Worm (Caenorhabditis elegans) whole organism, L1 larva: ENCODE data around the gene zip-3.

Source experiments
- C04F5.9 ChIP-seq: sonication (generic microtip); optimal IDR thresholded peaks from 2 replicates; lab custom pipeline; 2016; ENCODE audit warnings: missing genetic modification characterization, missing compliant biosample characterization
- ama-1 ChIP-seq: fragments of 150-350 bp; optimal IDR thresholded peaks from 2 replicates; lab custom pipeline; 2014
- blmp-1 ChIP-seq: fragments of 150-350 bp; optimal IDR thresholded peaks from 2 replicates; lab custom pipeline; 2014; ENCODE audit warnings: missing biosample characterization, missing genetic modification characterization
- dpl-1 ChIP-seq, 3 experiments: fragments of 150-350 bp in 2 of 3; sonication (generic microtip) in 1 of 3; optimal IDR thresholded peaks; 2 replicates each; lab custom pipeline; 2014 to 2017; ENCODE audit warnings: missing biosample characterization in 3 of 3, missing genetic modification characterization in 3 of 3, missing genetic modification reagents in 3 of 3
- efl-1 ChIP-seq, 4 experiments: fragments of 150-350 bp; optimal IDR thresholded peaks in 3 of 4; peaks in 1 of 4; 1 replicate in 1 of 4; 2 replicates in 3 of 4; lab custom pipeline; 2014; ENCODE audit warnings: missing biosample characterization in 2 of 4, missing genetic modification characterization in 2 of 4, missing genetic modification reagents in 2 of 4
- elt-2 ChIP-seq: sonication (generic microtip); optimal IDR thresholded peaks from 2 replicates; lab custom pipeline; 2016; ENCODE audit warnings: missing genetic modification characterization, mild to moderate bottlenecking, inconsistent platforms, missing compliant biosample characterization, missing genetic modification reagents
- elt-3 ChIP-seq, 6 experiments: fragments of 150-350 bp in 1 of 6; sonication (generic microtip); optimal IDR thresholded peaks; 2 replicates each; lab custom pipeline; 2017 to 2018; ENCODE audit warnings: missing biosample characterization in 6 of 6, missing genetic modification characterization in 6 of 6, inconsistent platforms in 1 of 6
- fkh-4 ChIP-seq: sonication (generic microtip); optimal IDR thresholded peaks from 2 replicates; lab custom pipeline; 2016; ENCODE audit warnings: missing compliant biosample characterization, missing genetic modification characterization, borderline replicate concordance
- fkh-8 ChIP-seq: sonication (generic microtip); optimal IDR thresholded peaks from 2 replicates; lab custom pipeline; 2016; ENCODE audit warnings: mild to moderate bottlenecking, missing genetic modification characterization, missing compliant biosample characterization
- grh-1 ChIP-seq: fragments of 200-800 bp; sonication (Bioruptor generic); IDR thresholded peaks from 2 replicates; pipeline ENCODE4 v1.3.6; 2022; ENCODE audit warnings: missing genetic modification reagents, missing genetic modification characterization, missing compliant biosample characterization
- jun-1 ChIP-seq: fragments of 150-350 bp; optimal IDR thresholded peaks from 2 replicates; lab custom pipeline; 2014; ENCODE audit warnings: missing biosample characterization, missing genetic modification reagents, missing genetic modification characterization
- lin-13 ChIP-seq: fragments of 150-350 bp; optimal IDR thresholded peaks from 2 replicates; lab custom pipeline; 2014; ENCODE audit warnings: missing biosample characterization, missing genetic modification reagents, missing genetic modification characterization
- lin-14 ChIP-seq: fragments of 200-800 bp; sonication (Bioruptor generic); optimal IDR thresholded peaks from 2 replicates; lab custom pipeline; 2018; ENCODE audit warnings: mild to moderate bottlenecking, missing genetic modification characterization, moderate library complexity, missing compliant biosample characterization
- lin-15B ChIP-seq: fragments of 150-350 bp; sonication (generic microtip); optimal IDR thresholded peaks from 3 replicates; lab custom pipeline; 2014; ENCODE audit warnings: missing biosample characterization, missing genetic modification characterization
- lin-35 ChIP-seq, 2 experiments: fragments of 150-350 bp; optimal IDR thresholded peaks; 2 replicates each; lab custom pipeline; 2014; ENCODE audit warnings: missing biosample characterization in 2 of 2, missing genetic modification characterization in 2 of 2, missing genetic modification reagents in 2 of 2
- lin-39 ChIP-seq: fragments of 150-350 bp; optimal IDR thresholded peaks from 2 replicates; lab custom pipeline; 2014; ENCODE audit warnings: missing biosample characterization, missing genetic modification reagents, missing genetic modification characterization
- lir-3 ChIP-seq: sonication (generic microtip); optimal IDR thresholded peaks from 2 replicates; lab custom pipeline; 2016; ENCODE audit warnings: mild to moderate bottlenecking, missing genetic modification characterization, moderate library complexity, missing compliant biosample characterization; ENCODE audit not compliant: poor library complexity
- lsy-2 ChIP-seq, 2 experiments: fragments of 150-350 bp; optimal IDR thresholded peaks; 2 replicates each; lab custom pipeline; 2014; ENCODE audit warnings: missing biosample characterization in 2 of 2, missing genetic modification characterization in 2 of 2
- nhr-20 ChIP-seq: sonication (generic microtip); optimal IDR thresholded peaks from 2 replicates; lab custom pipeline; 2016; ENCODE audit warnings: mild to moderate bottlenecking, missing genetic modification characterization, missing compliant biosample characterization
- nhr-237 ChIP-seq: fragments of 150-350 bp; optimal IDR thresholded peaks from 2 replicates; lab custom pipeline; 2014; ENCODE audit warnings: missing biosample characterization, missing genetic modification characterization
- nhr-71 ChIP-seq: sonication (generic microtip); optimal IDR thresholded peaks from 2 replicates; lab custom pipeline; 2016; ENCODE audit warnings: mild to moderate bottlenecking, missing genetic modification characterization, moderate library complexity, missing compliant biosample characterization
- nhr-77 ChIP-seq: fragments of 150-350 bp; optimal IDR thresholded peaks from 2 replicates; lab custom pipeline; 2014; ENCODE audit warnings: missing biosample characterization, missing genetic modification characterization
- nhr-85 ChIP-seq: sonication (generic microtip); peaks from one replicate; lab custom pipeline; 2016; ENCODE audit warnings: missing genetic modification characterization, inconsistent platforms, missing compliant biosample characterization
- nhr-90 ChIP-seq: sonication (generic microtip); optimal IDR thresholded peaks from 2 replicates; lab custom pipeline; 2016; ENCODE audit warnings: mild to moderate bottlenecking, missing genetic modification characterization, missing compliant biosample characterization; ENCODE audit not compliant: poor library complexity
- pag-3 ChIP-seq: sonication (generic microtip); optimal IDR thresholded peaks from 2 replicates; lab custom pipeline; 2017; ENCODE audit warnings: missing genetic modification characterization, mild to moderate bottlenecking, missing compliant biosample characterization, antibody characterized with exemption, borderline replicate concordance; ENCODE audit not compliant: insufficient read depth
- skn-1 ChIP-seq: fragments of 150-350 bp; optimal IDR thresholded peaks from 2 replicates; lab custom pipeline; 2014; ENCODE audit warnings: missing biosample characterization, missing genetic modification characterization
- snu-23 ChIP-seq: sonication (generic microtip); optimal IDR thresholded peaks from 2 replicates; lab custom pipeline; 2016; ENCODE audit warnings: missing genetic modification characterization, missing compliant biosample characterization
- tbx-2 ChIP-seq: sonication (generic microtip); optimal IDR thresholded peaks from 2 replicates; lab custom pipeline; 2016; ENCODE audit warnings: missing genetic modification characterization, missing compliant biosample characterization
- tlp-1 ChIP-seq: fragments of 150-350 bp; optimal IDR thresholded peaks from 2 replicates; lab custom pipeline; 2014; ENCODE audit warnings: missing biosample characterization, missing genetic modification characterization
- unc-30 ChIP-seq: sonication (generic microtip); optimal IDR thresholded peaks from 2 replicates; lab custom pipeline; 2017; ENCODE audit warnings: missing biosample characterization, missing genetic modification characterization
- unc-62 ChIP-seq: fragments of 150-350 bp; optimal IDR thresholded peaks from 2 replicates; lab custom pipeline; 2014; ENCODE audit warnings: missing biosample characterization, missing genetic modification reagents, missing genetic modification characterization
- unc-86 ChIP-seq: sonication (generic microtip); optimal IDR thresholded peaks from 2 replicates; lab custom pipeline; 2016; ENCODE audit warnings: missing genetic modification characterization, missing compliant biosample characterization
- xbp-1 ChIP-seq: sonication (generic microtip); optimal IDR thresholded peaks from 2 replicates; lab custom pipeline; 2016; ENCODE audit warnings: missing genetic modification characterization, missing compliant biosample characterization
- ztf-4 ChIP-seq: fragments of 150-350 bp; optimal IDR thresholded peaks from 2 replicates; lab custom pipeline; 2014; ENCODE audit warnings: missing biosample characterization, missing genetic modification characterization

The zip-3 gene

DNA sequence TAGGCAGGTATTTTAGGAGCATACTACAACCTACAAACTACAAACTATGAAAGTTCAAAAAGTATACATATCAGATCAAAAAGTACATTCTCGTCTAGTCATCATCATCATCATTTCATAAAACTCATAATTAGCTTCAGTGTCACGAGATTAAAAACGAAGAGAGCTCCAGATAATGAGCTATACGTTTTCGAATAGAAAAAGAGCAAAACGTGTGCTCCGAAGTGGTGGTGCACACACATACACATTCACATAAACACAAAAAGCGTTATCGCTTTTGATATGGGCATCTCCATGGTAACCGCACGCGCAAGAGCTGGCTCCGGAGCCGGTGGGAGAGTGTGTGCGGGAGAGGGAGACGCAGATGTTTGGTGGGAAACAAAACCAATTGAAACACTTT is 7.1 kb upstream of the zip-3 start (continued):
- TF ChIP-seq jun-1: peak; percentile 12
- no peak for TF ChIP-seq nhr-237 (tag; lab: Kevin White, UChicago)
- no peak for TF ChIP-seq skn-1
- no peak for TF ChIP-seq lir-3
- no peak for TF ChIP-seq fkh-4 (tag; lab: Kevin White, UChicago)
- no peak for TF ChIP-seq nhr-90 (tag; lab: Kevin White, UChicago)
- TF ChIP-seq nhr-71 (tag; lab: Kevin White, UChicago): peak; percentile 49
- TF ChIP-seq lin-15B: no peak
- TF ChIP-seq grh-1 (GFP tag; lab: Robert Waterston, UW): no peak
- no peak for TF ChIP-seq tlp-1 (tag; lab: Kevin White, UChicago)
- no peak for TF ChIP-seq unc-30 (tag; lab: Kevin White, UChicago)
- no peak for TF ChIP-seq tbx-2 (tag; lab: Kevin White, UChicago)
- TF ChIP-seq ama-1 (lab: Kevin White, UChicago): no peak
- TF ChIP-seq pag-3 (tag; lab: Kevin White, UChicago): no peak
- TF ChIP-seq, all 84 proteins: peak for 9

DNA sequence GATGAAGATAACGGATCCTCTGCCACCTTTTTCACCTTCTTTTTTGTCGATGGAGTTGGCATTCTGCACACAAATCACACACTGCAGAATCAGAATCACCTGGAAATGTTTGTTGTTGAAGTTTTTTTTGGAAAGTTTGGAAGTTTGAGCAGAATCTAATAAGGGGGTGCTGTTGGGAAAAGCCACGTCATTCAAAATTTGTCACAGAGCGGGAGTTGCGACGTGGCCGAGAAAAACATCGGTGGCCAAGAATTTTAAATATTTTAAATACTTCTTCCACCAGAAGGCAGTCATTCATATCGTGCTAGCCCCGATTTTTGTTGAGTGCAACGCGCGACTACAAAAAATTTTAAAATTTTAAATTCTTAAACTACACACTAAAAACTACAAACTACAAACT is 5.1 kb upstream of the zip-3 start, which contains the start of gene rpi-1:
Gene rpi-1, minus strand, starts transcription at position 101 of the 400 bp plus-strand sequence.
- TF ChIP-seq unc-86 (no peak), C04F5.9 (tag; lab: Kevin White, UChicago) (no peak), jun-1 (no peak), nhr-90 (tag; lab: Kevin White, UChicago) (no peak)

- TF ChIP-seq lir-3: no peak
- no peak for TF ChIP-seq skn-1
- TF ChIP-seq nhr-85 (tag; lab: Kevin White, UChicago): peak; percentile 14
Measured at ce11 chrII:13961567-13961966, 4.3 kb upstream of the zip-3 start.

DNA sequence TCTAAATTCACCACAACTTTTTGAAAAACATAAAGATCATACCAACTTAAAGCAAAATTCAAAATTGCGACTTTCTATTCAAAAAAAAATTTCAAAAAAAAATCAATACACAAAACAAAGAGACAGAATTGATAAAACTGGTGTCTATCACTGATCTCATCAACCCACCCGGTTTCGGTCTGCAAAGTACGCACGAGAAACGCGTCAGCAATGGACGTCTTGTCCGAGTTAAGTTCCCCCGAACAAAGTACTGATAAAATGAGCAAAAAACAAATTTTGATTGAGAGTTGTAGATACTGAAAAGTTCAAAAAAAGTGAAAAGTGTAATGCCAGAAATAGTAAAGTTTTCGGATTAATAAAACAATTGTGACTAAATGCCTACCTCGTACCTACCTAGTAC is 1.1 kb upstream of the zip-3 start:
- TF ChIP-seq nhr-85 (tag; lab: Kevin White, UChicago) (peak; percentile 23), lin-14 (GFP tag; lab: Kevin White, UChicago) (peak; percentile 23), jun-1 (no peak), unc-62 (GFP tag; lab: Kevin White, UChicago) (no peak), xbp-1 (tag; lab: Kevin White, UChicago) (no peak), fkh-8 (tag; lab: Kevin White, UChicago) (no peak), lin-35 (GFP tag; optimal IDR thresholded peaks at IDR 0.05; lab: Kevin White, UChicago) (peak in 1 of 2 experiments; percentile 44), nhr-71 (tag; lab: Kevin White, UChicago) (peak; percentile 25), ztf-4 (tag; lab: Kevin White, UChicago) (no peak), elt-2 (peak; percentile 36), lin-15B (no peak), snu-23 (GFP tag; lab: Kevin White, UChicago) (no peak), lsy-2 (tag; optimal IDR thresholded peaks at IDR 0.05; lab: Kevin White, UChicago) (peak; percentile 5 to 22), dpl-1 (GFP tag; optimal IDR thresholded peaks at IDR 0.05; lab: Kevin White, UChicago) (peak in 1 of 3 experiments; percentile 38)

DNA sequence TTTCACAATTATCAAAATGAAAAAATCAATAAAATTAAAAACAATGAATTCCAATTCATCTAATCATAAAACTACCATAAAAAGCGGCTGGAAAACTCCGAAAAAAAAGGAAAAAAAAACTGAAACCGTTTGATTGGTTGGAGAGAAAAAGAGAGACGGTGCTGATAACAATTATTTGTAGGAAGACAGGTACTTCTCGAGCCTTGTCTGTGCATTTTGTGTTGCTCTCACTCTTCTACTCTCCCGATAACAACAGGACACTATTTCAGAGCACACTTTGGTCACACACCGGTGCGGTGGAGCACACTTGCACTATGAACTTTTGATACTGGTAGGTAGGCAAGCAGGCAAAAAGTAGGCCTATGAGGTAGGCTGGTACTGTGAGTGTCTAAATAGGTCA is 728 bp downstream of the zip-3 start:
- TF ChIP-seq jun-1: no peak
- no peak for TF ChIP-seq efl-1 (optimal IDR thresholded peaks at IDR 0.05; lab: Kevin White, UChicago)
- TF ChIP-seq efl-1 (GFP tag; optimal IDR thresholded peaks at IDR 0.05 in 1 of 2; lab: Kevin White, UChicago): peak in 1 of 2 experiments; percentile 67
- peak; percentile 20 for TF ChIP-seq nhr-20 (tag; lab: Kevin White, UChicago)
- peak in 1 of 2 experiments; percentile 38 for TF ChIP-seq lin-35 (GFP tag; optimal IDR thresholded peaks at IDR 0.05; lab: Kevin White, UChicago)
- no peak for TF ChIP-seq lin-39 (tag; lab: Kevin White, UChicago)
- TF ChIP-seq elt-2: peak; percentile 89
- TF ChIP-seq lsy-2 (tag; optimal IDR thresholded peaks at IDR 0.05; lab: Kevin White, UChicago): peak in 1 of 2 experiments; percentile 25
- TF ChIP-seq nhr-77: peak; percentile 4

- TF ChIP-seq lin-13 (GFP tag; lab: Kevin White, UChicago) (no peak), nhr-20 (tag; lab: Kevin White, UChicago) (peak; percentile 34), lsy-2 (tag; optimal IDR thresholded peaks at IDR 0.05; lab: Kevin White, UChicago) (peak in 1 of 2 experiments; percentile 56), lin-14 (GFP tag; lab: Kevin White, UChicago) (peak; percentile 44), blmp-1 (peak; percentile 72), elt-3 (tag; optimal IDR thresholded peaks at IDR 0.05; lab: Kevin White, UChicago) (peak in 1 of 6 experiments; percentile 12)
Measured at ce11 chrII:13954979-13955378, 2.3 kb downstream of the zip-3 start.
